Fruit fly (Drosophila melanogaster) whole organism, embryonic: ENCODE data around the gene CG8925.
"Not testable (repeated sequence)": the region's sequence is repeated elsewhere in the genome, so short reads cannot be mapped to it uniquely, and the experiment has no call there.

Source experiments
- Aef1 ChIP-seq: fragments of 200-800 bp; sonication (Bioruptor generic); IDR thresholded peaks from 3 replicates; pipeline ENCODE4 v1.3.6; 2022; ENCODE audit warnings: missing biosample characterization, missing genetic modification characterization
- Bdp1 ChIP-seq: fragments of 200-800 bp; sonication (Bioruptor generic); optimal IDR thresholded peaks from 3 replicates; lab custom pipeline; 2016; ENCODE audit warnings: missing biosample characterization, missing genetic modification characterization
- Bteb2 ChIP-seq: fragments of 200-800 bp; sonication (Bioruptor generic); optimal IDR thresholded peaks from 2 replicates; lab custom pipeline; 2016; ENCODE audit warnings: missing biosample characterization, missing genetic modification characterization
- C15 ChIP-seq: fragments of 200-800 bp; sonication (Bioruptor generic); IDR thresholded peaks from 3 replicates; pipeline ENCODE4 v1.3.6; 2022; ENCODE audit warnings: missing biosample characterization, missing genetic modification characterization
- CG10321 ChIP-seq: fragments of 200-800 bp; sonication (Bioruptor generic); IDR thresholded peaks from 2 replicates; pipeline ENCODE4 v1.3.6; 2022; ENCODE audit warnings: missing biosample characterization, missing genetic modification characterization
- CG10654 ChIP-seq: fragments of 200-800 bp; sonication (Bioruptor generic); optimal IDR thresholded peaks from 2 replicates; lab custom pipeline; 2016; ENCODE audit warnings: missing biosample characterization, missing genetic modification characterization
- CG11456 ChIP-seq: fragments of 200-800 bp; sonication (Bioruptor generic); IDR thresholded peaks from 3 replicates; pipeline ENCODE4 v1.3.6; 2022; ENCODE audit warnings: missing biosample characterization, missing genetic modification characterization
- CG1529 ChIP-seq: fragments of 200-800 bp; sonication (Bioruptor generic); optimal IDR thresholded peaks from 3 replicates; lab custom pipeline; 2018; ENCODE audit warnings: missing biosample characterization, missing genetic modification characterization
- CG17612 ChIP-seq: fragments of 200-800 bp; sonication (Bioruptor generic); IDR thresholded peaks from 2 replicates; pipeline ENCODE4 v1.3.6; 2022; ENCODE audit warnings: missing biosample characterization, missing genetic modification characterization
- CG18476 ChIP-seq: fragments of 200-800 bp; sonication (Bioruptor generic); optimal IDR thresholded peaks from 2 replicates; lab custom pipeline; 2016; ENCODE audit warnings: missing biosample characterization, mild to moderate bottlenecking, missing genetic modification characterization
- CG2129 ChIP-seq: fragments of 200-800 bp; sonication (Bioruptor generic); IDR thresholded peaks from 2 replicates; pipeline ENCODE4 v1.3.6; 2022; ENCODE audit warnings: missing biosample characterization, missing genetic modification characterization; ENCODE audit not compliant: partially characterized antibody
- CG3163 ChIP-seq: fragments of 200-800 bp; sonication (Bioruptor generic); optimal IDR thresholded peaks from 3 replicates; lab custom pipeline; 2016; ENCODE audit warnings: missing biosample characterization, missing genetic modification characterization
- CG3407 ChIP-seq: fragments of 200-800 bp; sonication (Bioruptor generic); optimal IDR thresholded peaks from 2 replicates; lab custom pipeline; 2018; ENCODE audit warnings: missing biosample characterization, mild to moderate bottlenecking, missing genetic modification characterization
- CG34422 ChIP-seq: fragments of 200-800 bp; sonication (Bioruptor generic); IDR thresholded peaks from 3 replicates; pipeline ENCODE4 v1.3.6; 2022; ENCODE audit warnings: missing biosample characterization, missing genetic modification characterization
- CG6175 ChIP-seq: fragments of 200-800 bp; sonication (Bioruptor generic); IDR thresholded peaks from 3 replicates; pipeline ENCODE4 v1.3.6; 2022; ENCODE audit warnings: missing biosample characterization, missing genetic modification characterization
- CG7987 ChIP-seq: fragments of 200-800 bp; sonication (Bioruptor generic); optimal IDR thresholded peaks from 2 replicates; lab custom pipeline; 2018; ENCODE audit warnings: missing biosample characterization, mild to moderate bottlenecking, missing genetic modification characterization, moderate library complexity
- CG8290 ChIP-seq, 3 experiments: fragments of 200-800 bp; sonication (Bioruptor generic); optimal IDR thresholded peaks; 2 replicates each; lab custom pipeline; 2016 to 2019; ENCODE audit warnings: missing biosample characterization in 3 of 3, missing genetic modification characterization in 3 of 3, mild to moderate bottlenecking in 2 of 3, moderate library complexity in 1 of 3
- CG8388 ChIP-seq: fragments of 200-800 bp; sonication (Bioruptor generic); optimal IDR thresholded peaks from 2 replicates; lab custom pipeline; 2019; ENCODE audit warnings: missing biosample characterization, mild to moderate bottlenecking, missing genetic modification characterization, moderate library complexity
- CG9609 ChIP-seq: fragments of 200-800 bp; sonication (Bioruptor generic); optimal IDR thresholded peaks from 3 replicates; lab custom pipeline; 2016; ENCODE audit warnings: missing biosample characterization, missing genetic modification characterization
- D19A ChIP-seq: fragments of 200-800 bp; optimal IDR thresholded peaks from 3 replicates; lab custom pipeline; 2019; ENCODE audit warnings: missing biosample characterization, mild to moderate bottlenecking, missing genetic modification characterization, moderate library complexity
- Dek ChIP-seq: fragments of 200-800 bp; sonication (Bioruptor generic); optimal IDR thresholded peaks from 3 replicates; lab custom pipeline; 2019; ENCODE audit warnings: missing biosample characterization, mild to moderate bottlenecking, missing genetic modification characterization, moderate library complexity
- Drgx ChIP-seq: fragments of 200-800 bp; sonication (Bioruptor generic); IDR thresholded peaks from 2 replicates; pipeline ENCODE4 v1.3.6; 2022; ENCODE audit warnings: missing biosample characterization, missing genetic modification characterization
- GATAe ChIP-seq: fragments of 200-800 bp; sonication (Bioruptor generic); conservative IDR thresholded peaks from 2 replicates; pipeline ENCODE4 v1.3.6; 2022; ENCODE audit warnings: missing biosample characterization, missing genetic modification characterization
- HLH3B ChIP-seq: fragments of 200-800 bp; sonication (Bioruptor generic); IDR thresholded peaks from 2 replicates; pipeline ENCODE4 v1.3.6; 2022; ENCODE audit warnings: missing biosample characterization, missing genetic modification characterization
- HmgZ ChIP-seq: fragments of 200-800 bp; sonication (Bioruptor generic); optimal IDR thresholded peaks from 2 replicates; lab custom pipeline; 2018; ENCODE audit warnings: missing biosample characterization, mild to moderate bottlenecking, missing genetic modification characterization
- Lim3 ChIP-seq: fragments of 200-800 bp; sonication (Bioruptor generic); IDR thresholded peaks from 2 replicates; pipeline ENCODE4 v1.3.6; 2022; ENCODE audit warnings: missing biosample characterization, missing genetic modification characterization
- Med ChIP-seq: fragments of 200-800 bp; sonication (Bioruptor generic); peaks from one replicate; lab custom pipeline; 2016; ENCODE audit warnings: missing biosample characterization, missing genetic modification characterization, mild to moderate bottlenecking, inconsistent platforms, moderate library complexity
- Nf-YC ChIP-seq: fragments of 200-800 bp; optimal IDR thresholded peaks from 3 replicates; lab custom pipeline; 2019; ENCODE audit warnings: missing biosample characterization, mild to moderate bottlenecking, missing genetic modification characterization, moderate library complexity
- Rx ChIP-seq: fragments of 200-800 bp; sonication (Bioruptor generic); IDR thresholded peaks from 2 replicates; pipeline ENCODE4 v1.3.6; 2022; ENCODE audit warnings: missing biosample characterization, missing genetic modification characterization
- az2 ChIP-seq: fragments of 200-800 bp; sonication (Bioruptor generic); optimal IDR thresholded peaks from 3 replicates; lab custom pipeline; 2016; ENCODE audit warnings: missing biosample characterization, missing genetic modification characterization
- bcd ChIP-seq: fragments of 200-800 bp; sonication (Bioruptor generic); optimal IDR thresholded peaks from 2 replicates; lab custom pipeline; 2017; ENCODE audit warnings: missing biosample characterization, mild to moderate bottlenecking, missing genetic modification characterization
- chinmo ChIP-seq: fragments of 200-800 bp; sonication (Bioruptor generic); IDR thresholded peaks from 4 replicates; pipeline ENCODE4 v1.3.6; 2022; ENCODE audit warnings: missing biosample characterization, missing genetic modification characterization; ENCODE audit not compliant: partially characterized antibody
- dpn ChIP-seq, 2 experiments: fragments of 200-800 bp; sonication (Bioruptor generic); optimal IDR thresholded peaks; 3 replicates each; lab custom pipeline; 2016; ENCODE audit warnings: missing biosample characterization in 2 of 2, missing genetic modification characterization in 2 of 2
- grau ChIP-seq: fragments of 200-800 bp; optimal IDR thresholded peaks from 3 replicates; lab custom pipeline; 2019; ENCODE audit warnings: missing biosample characterization, mild to moderate bottlenecking, missing genetic modification characterization, moderate library complexity
- grn ChIP-seq: fragments of 200-800 bp; sonication (Bioruptor generic); optimal IDR thresholded peaks from 3 replicates; lab custom pipeline; 2017; ENCODE audit warnings: missing biosample characterization, missing genetic modification characterization
- hkb ChIP-seq, 2 experiments: fragments of 200-800 bp in 1 of 2; fragments of >200 bp in 1 of 2; sonication (Bioruptor generic) in 1 of 2; IDR thresholded peaks in 1 of 2; optimal IDR thresholded peaks in 1 of 2; 2 replicates each; pipeline versions ENCODE4 v1.3.6 to Lab custom; 2017 to 2022; ENCODE audit warnings: missing biosample characterization in 1 of 2, missing genetic modification characterization in 1 of 2
- jumu ChIP-seq: fragments of 200-800 bp; sonication (Bioruptor generic); optimal IDR thresholded peaks from 3 replicates; lab custom pipeline; 2016; ENCODE audit warnings: missing biosample characterization, missing genetic modification characterization
- lbe ChIP-seq: fragments of 200-800 bp; sonication (Bioruptor generic); optimal IDR thresholded peaks from 2 replicates; lab custom pipeline; 2016; ENCODE audit warnings: missing biosample characterization, mild to moderate bottlenecking, missing genetic modification characterization
- lilli ChIP-seq: fragments of 200-800 bp; sonication (Bioruptor generic); optimal IDR thresholded peaks from 3 replicates; lab custom pipeline; 2016; ENCODE audit warnings: missing biosample characterization, missing genetic modification characterization
- lola ChIP-seq, 3 experiments: fragments of >200 bp in 2 of 3; fragments of 200-800 bp in 1 of 3; sonication (Bioruptor generic) in 1 of 3; optimal IDR thresholded peaks; 2 replicates each; lab custom pipeline; 2017 to 2019; ENCODE audit warnings: missing biosample characterization in 3 of 3, missing genetic modification characterization in 3 of 3, mild to moderate bottlenecking in 1 of 3, moderate library complexity in 1 of 3
- nerfin-1 ChIP-seq: fragments of 200-800 bp; sonication (Bioruptor generic); optimal IDR thresholded peaks from 3 replicates; lab custom pipeline; 2019; ENCODE audit warnings: missing biosample characterization, mild to moderate bottlenecking, missing genetic modification characterization, moderate library complexity
- sens-2 ChIP-seq: fragments of 200-800 bp; sonication (Bioruptor generic); IDR thresholded peaks from 2 replicates; pipeline ENCODE4 v1.3.6; 2022; ENCODE audit warnings: missing biosample characterization, missing genetic modification characterization
- sim ChIP-seq: fragments of 200-800 bp; sonication (Bioruptor generic); IDR thresholded peaks from 2 replicates; pipeline ENCODE4 v1.3.6; 2022; ENCODE audit warnings: missing biosample characterization, missing genetic modification characterization
- sima ChIP-seq: fragments of 200-800 bp; sonication (Bioruptor generic); optimal IDR thresholded peaks from 2 replicates; lab custom pipeline; 2016; ENCODE audit warnings: missing biosample characterization, missing genetic modification characterization
- slbo ChIP-seq: fragments of 200-800 bp; sonication (Bioruptor generic); IDR thresholded peaks from 2 replicates; pipeline ENCODE4 v1.3.6; 2022; ENCODE audit warnings: missing biosample characterization, missing genetic modification characterization
- sug ChIP-seq: fragments of 200-800 bp; optimal IDR thresholded peaks from 2 replicates; lab custom pipeline; 2019; ENCODE audit warnings: missing biosample characterization, mild to moderate bottlenecking, missing genetic modification characterization, moderate library complexity
- unpg ChIP-seq: fragments of 200-800 bp; sonication (Bioruptor generic); optimal IDR thresholded peaks from 3 replicates; lab custom pipeline; 2018; ENCODE audit warnings: missing biosample characterization, mild to moderate bottlenecking, missing genetic modification characterization, moderate library complexity
- wek ChIP-seq: fragments of 200-800 bp; sonication (Bioruptor generic); optimal IDR thresholded peaks from 3 replicates; lab custom pipeline; 2018; ENCODE audit warnings: missing biosample characterization, mild to moderate bottlenecking, missing genetic modification characterization, moderate library complexity
- zf30C ChIP-seq: fragments of 200-800 bp; sonication (Bioruptor generic); optimal IDR thresholded peaks from 3 replicates; lab custom pipeline; 2018; ENCODE audit warnings: missing biosample characterization, mild to moderate bottlenecking, missing genetic modification characterization

The CG8925 gene

DNA sequence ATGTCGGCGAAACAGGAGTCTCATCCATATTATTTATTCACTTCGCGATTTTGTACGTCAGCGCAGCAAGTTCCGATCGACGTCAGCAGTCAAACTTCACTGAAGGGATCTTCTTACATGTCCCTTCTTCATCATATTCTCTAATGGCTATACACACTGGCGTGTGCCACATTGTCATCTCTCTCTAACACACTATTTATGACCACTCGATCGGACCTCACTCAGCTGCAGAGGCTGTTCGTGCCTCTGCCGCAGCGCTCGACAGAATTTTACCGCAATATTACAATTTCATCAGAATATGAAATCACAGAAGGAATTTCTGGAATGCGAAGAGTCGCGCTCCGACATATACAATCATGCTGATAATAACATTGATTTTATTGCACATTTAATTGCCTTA is 17.7 kb downstream of the CG8925 start, which contains the start of gene Bin1:
Gene Bin1 (minus strand): TSS at position 101 of the 400 bp plus-strand sequence.
- TF ChIP-seq CG8388 (GFP tag; lab: Kevin White, UChicago); unpg (GFP tag; lab: Kevin White, UChicago); CG10321 (GFP tag; lab: Robert Waterston, UW): not testable (repeated sequence)

DNA sequence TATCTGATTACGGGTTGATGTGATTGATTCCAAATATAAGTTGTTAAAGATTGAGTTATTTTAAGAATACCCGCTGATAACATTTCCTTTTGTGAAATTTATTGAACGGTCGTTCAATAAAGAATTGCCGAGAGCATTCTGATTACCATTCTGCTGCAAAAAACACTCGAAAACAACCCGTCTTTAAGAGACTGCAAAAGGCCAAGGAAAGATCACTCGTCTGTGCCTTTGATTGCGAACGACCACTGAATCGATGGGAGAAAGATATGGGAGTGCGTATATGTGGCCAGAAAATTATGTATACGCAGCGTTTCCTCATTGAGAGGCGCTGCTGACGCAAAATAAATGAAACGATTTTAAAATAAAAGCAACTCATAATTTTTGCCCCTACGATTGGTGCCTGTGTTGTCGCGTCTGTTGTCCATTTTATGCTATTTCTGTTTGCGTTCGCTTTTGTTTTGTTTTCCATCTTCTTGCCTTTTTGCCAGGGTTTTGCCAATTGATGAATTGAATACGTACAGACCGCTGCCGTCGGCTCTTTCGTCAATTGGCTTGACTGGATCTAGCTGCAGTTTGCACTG is 18.5 kb downstream of the CG8925 start:
- no peak for TF ChIP-seq nerfin-1 (tag; lab: Kevin White, UChicago)
- peak; percentile 30 for TF ChIP-seq Med (GFP tag; lab: Kevin White, UChicago)
- no peak for TF ChIP-seq Bteb2
- TF ChIP-seq az2 = no peak
- no peak for TF ChIP-seq CG11456 (GFP tag; lab: Robert Waterston, UW)
- no peak for TF ChIP-seq HLH3B (GFP tag; lab: Robert Waterston, UW)
- TF ChIP-seq slbo = 0 out of 2 replicates have a peak, but pooled peaks have one; percentile 18
- TF ChIP-seq chinmo (GFP tag; lab: Robert Waterston, UW) = 0 out of 4 replicates have a peak, but pooled peaks have one; percentile 58
- TF ChIP-seq Bdp1 (GFP tag; lab: Kevin White, UChicago) = no peak
- no peak for TF ChIP-seq lilli (GFP tag; lab: Kevin White, UChicago)
- TF ChIP-seq zf30C (GFP tag; lab: Kevin White, UChicago) = no peak
- no peak for TF ChIP-seq bcd (GFP tag; lab: Kevin White, UChicago)
- no peak for TF ChIP-seq CG8290 (GFP tag; optimal IDR thresholded peaks at IDR 0.05; lab: Kevin White, UChicago)
- TF ChIP-seq CG8290 (tag; optimal IDR thresholded peaks at IDR 0.05; lab: Kevin White, UChicago) = no peak
- TF ChIP-seq grn = peak; percentile 30
- no peak for TF ChIP-seq Nf-YC (tag; lab: Kevin White, UChicago)
- no peak for TF ChIP-seq Rx
- TF ChIP-seq CG7987 (GFP tag; lab: Kevin White, UChicago) = no peak
- no peak for TF ChIP-seq CG17612 (GFP tag; lab: Robert Waterston, UW)
- no peak for TF ChIP-seq Dek (tag; lab: Kevin White, UChicago)
- TF ChIP-seq CG6175 (GFP tag; lab: Robert Waterston, UW) = no peak
- TF ChIP-seq sim = no peak
- TF ChIP-seq C15 (GFP tag; lab: Robert Waterston, UW) = no peak
- no peak for TF ChIP-seq CG34422 (GFP tag; lab: Robert Waterston, UW)
- no peak for TF ChIP-seq D19A
- 0 out of 2 replicates have a peak, but pooled peaks have one; percentile 12 for TF ChIP-seq Drgx (GFP tag; lab: Robert Waterston, UW)
- TF ChIP-seq sima (GFP tag; lab: Kevin White, UChicago) = no peak

- TF ChIP-seq wek (GFP tag; lab: Kevin White, UChicago) (no peak), CG18476 (GFP tag; lab: Kevin White, UChicago) (no peak), sens-2 (GFP tag; lab: Robert Waterston, UW) (no peak), CG9609 (GFP tag; lab: Kevin White, UChicago) (no peak), lbe (no peak), sug (tag; lab: Kevin White, UChicago) (peak; percentile 80), CG10654 (GFP tag; lab: Kevin White, UChicago) (no peak), CG2129 (GFP tag; lab: Robert Waterston, UW) (no peak), jumu (no peak), CG1529 (GFP tag; lab: Kevin White, UChicago) (no peak), HmgZ (tag; lab: Kevin White, UChicago) (peak; percentile 10), Aef1 (GFP tag; lab: Robert Waterston, UW) (no peak), grau (tag; lab: Kevin White, UChicago) (no peak), lola (GFP tag; optimal IDR thresholded peaks at IDR 0.05; lab: Kevin White, UChicago) (no peak), GATAe (GFP tag; lab: Robert Waterston, UW) (peak; percentile 31; the same call in 1 of the 2 replicates), CG3163 (no peak), dpn (GFP tag; optimal IDR thresholded peaks at IDR 0.05; lab: Kevin White, UChicago) (no peak), Lim3 (no peak), CG3407 (GFP tag; lab: Kevin White, UChicago) (no peak), hkb (optimal IDR thresholded peaks at IDR 0.05; lab: Kevin White, UChicago) (no peak), hkb (GFP tag; IDR thresholded peaks at IDR 0.05; lab: Robert Waterston, UW) (no peak)
Observed at dm6 chr3R:16190782-16191181, 19.0 kb downstream of the CG8925 start.
